Worm (Caenorhabditis elegans): Measurements from ENCODE around the gene lido-16.

lido-16 gene

DNA sequence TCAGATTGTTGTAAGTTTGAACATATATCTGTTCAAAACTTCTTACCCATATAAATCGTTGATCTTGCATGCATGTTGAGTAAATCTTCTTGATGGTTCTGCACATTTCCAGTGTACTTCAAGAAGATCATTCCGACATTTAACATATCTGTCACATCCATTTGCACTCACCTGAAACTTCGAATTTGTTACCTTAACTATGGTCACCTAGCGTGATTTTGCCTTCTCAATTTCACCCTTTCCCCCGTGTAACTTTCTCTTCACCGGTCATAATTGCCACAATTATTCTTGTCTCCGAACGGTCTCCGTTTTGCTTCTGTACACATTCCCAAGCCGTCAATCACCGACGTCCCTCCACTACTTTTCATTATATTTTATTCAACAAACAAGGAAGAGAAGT lies 28.6 kb upstream of the lido-16 start:
- TF ChIP-seq jun-1 (tag; optimal IDR thresholded peaks at IDR 0.05) (no peak), mml-1 (tag; optimal IDR thresholded peaks at IDR 0.05) (no peak), lsy-12 (tag; optimal IDR thresholded peaks at IDR 0.05) (no peak), eor-1 (tag; optimal IDR thresholded peaks at IDR 0.05) (no peak), nhr-237 (tag; optimal IDR thresholded peaks at IDR 0.05) (no peak)

DNA sequence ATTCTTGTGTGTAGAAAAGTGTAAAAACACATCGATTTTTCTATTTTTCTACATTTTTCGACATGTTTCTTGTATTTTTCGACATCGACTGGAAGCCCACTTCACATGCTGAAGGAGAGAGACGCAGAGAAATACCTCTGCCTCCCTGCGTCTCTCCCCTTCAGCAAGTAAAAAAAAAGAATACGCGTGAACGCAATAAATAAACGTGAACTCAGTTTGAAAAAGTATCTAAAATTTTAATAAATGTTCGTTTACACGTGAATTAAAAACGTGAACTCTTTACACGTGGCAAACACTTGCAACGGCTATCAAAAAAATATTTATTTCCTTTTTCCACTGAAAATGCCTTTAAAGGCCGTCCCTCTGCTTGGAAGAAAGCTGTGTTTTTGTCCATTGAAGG lies 18.1 kb upstream of the lido-16 start, which contains the start of gene R05G9.1:
R05G9.1 (plus strand) TSS at position 343 of the 400 bp plus-strand sequence.
- TF ChIP-seq ceh-82 (tag; optimal IDR thresholded peaks at IDR 0.05) (no peak), ceh-28 (tag; optimal IDR thresholded peaks at IDR 0.05) (no peak), nhr-12 (tag; optimal IDR thresholded peaks at IDR 0.05) (no peak), pha-4 (tag; optimal IDR thresholded peaks at IDR 0.05) (no peak), elt-3 (tag; optimal IDR thresholded peaks at IDR 0.05) (no peak), fos-1 (tag; optimal IDR thresholded peaks at IDR 0.05) (no peak), ama-1 (optimal IDR thresholded peaks at IDR 0.05) (no peak), nhr-67 (tag; optimal IDR thresholded peaks at IDR 0.05) (no peak), aly-2 (tag; optimal IDR thresholded peaks at IDR 0.05) (no peak), ceh-16 (tag; optimal IDR thresholded peaks at IDR 0.05) (no peak), zag-1 (tag; optimal IDR thresholded peaks at IDR 0.05) (no peak), jun-1 (tag; optimal IDR thresholded peaks at IDR 0.05) (no peak), elt-1 (tag; optimal IDR thresholded peaks at IDR 0.05) (no peak), snpc-4 (tag; optimal IDR thresholded peaks at IDR 0.05) (no peak), daf-12 (tag; optimal IDR thresholded peaks at IDR 0.05) (no peak), unc-39 (tag; optimal IDR thresholded peaks at IDR 0.05) (no peak)

DNA sequence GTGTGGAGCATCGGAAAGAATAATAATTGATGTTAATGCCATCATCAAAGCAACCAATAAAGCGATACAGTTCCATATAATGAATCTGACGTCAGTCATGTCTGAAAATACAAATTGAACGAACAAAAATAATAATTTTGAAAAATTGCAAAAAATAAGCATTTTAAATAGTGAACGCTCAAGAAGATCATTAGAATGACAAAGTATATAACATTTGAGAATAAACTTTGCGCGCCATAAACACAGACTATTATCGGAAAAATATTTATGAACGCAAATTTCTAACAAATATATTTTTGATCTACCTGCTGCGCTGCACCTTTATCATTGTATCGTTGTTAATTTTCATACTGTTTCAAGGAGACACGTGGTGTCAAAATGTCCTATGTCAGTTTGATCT lies 16.6 kb upstream of the lido-16 start, which contains the start of gene R05G9.3:
R05G9.3 (minus strand) TSS at position 101 of the 400 bp plus-strand sequence.
- TF ChIP-seq eor-1 (tag; optimal IDR thresholded peaks at IDR 0.05) (no peak), nhr-76 (tag; optimal IDR thresholded peaks at IDR 0.05) (no peak), nhr-12 (tag; optimal IDR thresholded peaks at IDR 0.05) (no peak)

DNA sequence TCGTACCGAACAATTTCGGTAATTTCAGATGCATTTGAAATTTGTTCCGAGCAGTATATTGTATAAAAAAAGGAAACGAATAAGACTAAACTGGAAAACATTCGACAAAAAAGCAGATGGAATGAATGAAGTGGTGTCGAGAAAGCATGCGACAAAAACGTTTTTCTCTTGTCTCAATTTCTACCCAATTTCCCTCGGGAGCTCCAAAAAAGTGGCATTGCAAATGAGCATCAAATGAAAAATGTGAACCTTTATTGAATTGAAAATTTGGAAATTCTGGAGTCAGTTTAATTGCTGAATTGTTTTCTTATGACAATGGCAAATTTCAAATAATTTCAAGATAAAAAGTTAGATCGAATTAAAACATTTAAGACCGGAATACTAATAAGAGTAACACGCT lies 15.4 kb upstream of the lido-16 start, which contains the start of gene R05G9.5:
R05G9.5 (minus strand) TSS at position 101 of the 400 bp plus-strand sequence.
- TF ChIP-seq mdl-1 (tag; optimal IDR thresholded peaks at IDR 0.05) (no peak), hmg-11 (tag; optimal IDR thresholded peaks at IDR 0.05) (no peak), ztf-4 (tag; optimal IDR thresholded peaks at IDR 0.05) (no peak), egl-5 (tag; optimal IDR thresholded peaks at IDR 0.05) (no peak), zag-1 (tag; optimal IDR thresholded peaks at IDR 0.05) (no peak), aly-2 (tag; optimal IDR thresholded peaks at IDR 0.05) (no peak), ceh-16 (tag; optimal IDR thresholded peaks at IDR 0.05) (no peak), nhr-67 (tag; optimal IDR thresholded peaks at IDR 0.05) (no peak), nhr-237 (tag; optimal IDR thresholded peaks at IDR 0.05) (no peak), elt-1 (tag; optimal IDR thresholded peaks at IDR 0.05) (no peak), ZK546.5 (tag; optimal IDR thresholded peaks at IDR 0.05) (no peak), nhr-76 (tag; optimal IDR thresholded peaks at IDR 0.05) (no peak), ztf-11 (tag; optimal IDR thresholded peaks at IDR 0.05) (no peak), nhr-11 (tag; optimal IDR thresholded peaks at IDR 0.05) (no peak), nhr-23 (tag; optimal IDR thresholded peaks at IDR 0.05) (no peak), ceh-82 (tag; optimal IDR thresholded peaks at IDR 0.05) (no peak), elt-3 (tag; optimal IDR thresholded peaks at IDR 0.05) (no peak), fkh-10 (GFP tag; optimal IDR thresholded peaks at IDR 0.05) (no peak), mml-1 (tag; optimal IDR thresholded peaks at IDR 0.05) (no peak)

DNA sequence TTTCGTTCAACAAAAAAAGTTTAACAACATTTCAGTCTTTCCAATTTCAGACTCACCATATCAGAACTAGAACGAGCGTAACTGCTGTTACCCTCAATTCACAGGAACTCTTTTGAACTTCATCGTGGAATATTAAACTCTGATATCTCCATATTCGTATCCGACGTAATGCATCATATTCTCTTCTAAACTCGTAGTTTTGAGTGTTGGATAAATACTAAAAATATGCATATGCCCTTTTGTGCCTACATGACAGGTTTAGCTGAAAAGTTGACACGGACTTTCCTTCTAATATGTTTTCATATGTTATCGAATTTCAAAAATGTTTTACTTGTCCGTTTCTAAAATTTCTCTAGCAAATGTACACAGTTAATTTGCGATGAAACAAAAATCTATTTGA lies 14.3 kb upstream of the lido-16 start, which contains the start of gene twk-49:
twk-49 (minus strand) TSS at position 101 of the 400 bp plus-strand sequence.
- TF ChIP-seq fkh-10 (GFP tag; optimal IDR thresholded peaks at IDR 0.05), result no peak
- TF ChIP-seq nhr-28 (tag; optimal IDR thresholded peaks at IDR 0.05), result no peak
- no peak for TF ChIP-seq mml-1 (tag; optimal IDR thresholded peaks at IDR 0.05)

DNA sequence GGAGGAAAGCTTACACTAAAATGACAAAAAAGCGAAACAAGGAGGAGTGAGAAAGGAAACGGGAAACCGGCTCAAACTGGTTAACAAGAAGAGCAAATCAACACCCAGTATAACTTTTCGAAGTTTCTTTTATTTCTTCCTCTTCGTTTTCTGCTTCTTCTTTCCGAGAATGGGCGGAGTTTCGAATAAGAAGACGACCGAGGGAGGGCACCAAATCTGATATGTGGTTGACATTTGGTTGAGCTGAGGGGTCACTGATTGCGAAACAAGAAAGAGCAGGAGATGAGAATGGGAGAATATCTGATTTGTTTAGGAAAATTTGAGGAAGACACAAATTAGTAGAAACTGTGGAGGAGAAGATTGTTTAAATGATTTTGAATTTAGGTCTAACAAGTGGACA lies 13.8 kb upstream of the lido-16 start:
- peak; percentile 20 for TF ChIP-seq nfya-1 (tag; optimal IDR thresholded peaks at IDR 0.05; ENCODE audit: insufficient read depth)
- TF ChIP-seq pqm-1 (tag; optimal IDR thresholded peaks at IDR 0.05), result no peak
